Worm (Caenorhabditis elegans): ENCODE results near the gene F28C1.1.

ce11 chrV:12450441-12450840 is at the start of gene F28C1.1:
- TF ChIP-seq tbx-37 (GFP tag; conservative IDR thresholded peaks at IDR 0.05), result no peak
- TF ChIP-seq B0310.2 (tag; optimal IDR thresholded peaks at IDR 0.05), result no peak
- no peak for TF ChIP-seq aly-1 (tag; optimal IDR thresholded peaks at IDR 0.05)
- no peak for TF ChIP-seq ama-1 (optimal IDR thresholded peaks at IDR 0.05)
- TF ChIP-seq hmg-4 (GFP tag; optimal IDR thresholded peaks at IDR 0.05), result no peak
- TF ChIP-seq scrt-1 (GFP tag; IDR thresholded peaks at IDR 0.05), result no peak
- no peak for TF ChIP-seq ceh-36 (tag; optimal IDR thresholded peaks at IDR 0.05)
- TF ChIP-seq tra-4 (tag; optimal IDR thresholded peaks at IDR 0.05), result no peak
- TF ChIP-seq pes-1 (GFP tag; IDR thresholded peaks at IDR 0.05), result no peak
- TF ChIP-seq hmbx-1 (tag; optimal IDR thresholded peaks at IDR 0.05), result no peak
- no peak for TF ChIP-seq ets-7 (tag; optimal IDR thresholded peaks at IDR 0.05)
- no peak for TF ChIP-seq hnd-1 (tag; optimal IDR thresholded peaks at IDR 0.05)
- no peak for TF ChIP-seq ceh-13 (GFP tag; optimal IDR thresholded peaks at IDR 0.05)
- no peak for TF ChIP-seq sea-1 (GFP tag; conservative IDR thresholded peaks at IDR 0.05)
